Worm (Caenorhabditis elegans): Measurements from ENCODE around the gene str-40.
A peak's percentile ranks its signal among the peaks of the same experiment; 100 is the strongest.

Gene str-40

DNA sequence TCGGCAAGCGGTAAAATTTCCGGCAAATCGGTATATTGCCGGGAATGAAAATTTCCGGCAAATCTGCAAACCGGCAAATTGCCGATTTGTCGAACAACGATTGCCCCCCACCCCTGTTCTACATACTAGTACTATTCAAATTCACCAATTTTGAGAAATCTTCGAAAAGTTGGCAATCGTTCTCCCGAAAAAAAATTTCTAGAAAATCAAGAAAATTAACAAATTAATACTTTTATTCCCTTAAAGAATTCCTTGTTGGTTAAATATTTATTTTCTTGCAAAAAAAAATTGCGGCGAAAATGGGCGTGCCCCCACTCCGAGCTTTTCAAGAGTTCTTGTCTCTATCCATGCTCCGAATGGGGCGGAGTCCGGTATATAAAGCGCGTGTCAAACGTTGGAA, 14.7 kb downstream of the str-40 start, which contains the start of gene C50H11.8:
Gene C50H11.8 (plus strand): TSS at position 301 of the 400 bp plus-strand sequence.
- no peak for TF ChIP-seq zfp-2 (tag; optimal IDR thresholded peaks at IDR 0.05)
- TF ChIP-seq zfp-3 (GFP tag; conservative IDR thresholded peaks at IDR 0.05): no peak

ce11 chrV:3046364-3046763, 22.6 kb downstream of the str-40 start:
- TF ChIP-seq attf-4 (tag; optimal IDR thresholded peaks at IDR 0.05): no peak
- no peak for TF ChIP-seq nhr-11 (tag; optimal IDR thresholded peaks at IDR 0.05)
- TF ChIP-seq pha-4 (GFP tag; IDR thresholded peaks at IDR 0.05): no peak
- no peak for TF ChIP-seq pha-4 (tag; optimal IDR thresholded peaks at IDR 0.05)
- no peak for TF ChIP-seq dpl-1 (GFP tag; optimal IDR thresholded peaks at IDR 0.05)
- peak; percentile 72 for TF ChIP-seq set-16 (GFP tag; IDR thresholded peaks at IDR 0.05)
- TF ChIP-seq ceh-82 (tag; optimal IDR thresholded peaks at IDR 0.05): no peak
- TF ChIP-seq aha-1 (tag): peak; percentile 83
- TF ChIP-seq mxl-3 (GFP tag; optimal IDR thresholded peaks at IDR 0.05): no peak
- no peak for TF ChIP-seq ces-1 (GFP tag; optimal IDR thresholded peaks at IDR 0.05)
- TF ChIP-seq zip-2 (tag; optimal IDR thresholded peaks at IDR 0.05): no peak
- TF ChIP-seq arid-1 (GFP tag; conservative IDR thresholded peaks at IDR 0.05): no peak
- TF ChIP-seq nhr-111 (GFP tag; optimal IDR thresholded peaks at IDR 0.05): no peak
- TF ChIP-seq ZK337.2 (GFP tag; IDR thresholded peaks at IDR 0.05): no peak

DNA sequence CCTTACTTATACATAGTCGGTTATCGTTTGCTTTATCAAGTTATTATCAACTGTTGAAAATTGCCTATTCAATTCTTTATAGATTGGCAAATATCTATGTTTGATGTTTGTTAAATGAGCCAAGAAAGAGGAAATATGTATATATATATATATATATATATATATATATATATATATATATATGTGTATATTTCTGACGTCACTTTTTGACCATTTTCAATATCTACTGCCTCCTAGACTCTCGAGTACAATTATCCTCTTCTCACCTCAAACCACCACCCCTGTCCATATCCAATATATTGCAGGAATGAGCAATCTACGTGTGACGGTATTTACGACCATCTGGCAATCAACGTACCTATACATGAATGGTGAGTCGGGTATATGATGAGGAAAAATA, 24.2 kb downstream of the str-40 start, which contains the start of gene F59D6.1:
Gene F59D6.1 (plus strand): TSS at position 301 of the 400 bp plus-strand sequence.
- TF ChIP-seq nhr-10 (tag; optimal IDR thresholded peaks at IDR 0.05): no peak
- no peak for TF ChIP-seq aly-2 (tag; optimal IDR thresholded peaks at IDR 0.05)
- no peak for TF ChIP-seq pha-4 (GFP tag; IDR thresholded peaks at IDR 0.05)
- TF ChIP-seq pha-4 (tag; optimal IDR thresholded peaks at IDR 0.05): no peak
- TF ChIP-seq egl-27 (tag; optimal IDR thresholded peaks at IDR 0.05): no peak

DNA sequence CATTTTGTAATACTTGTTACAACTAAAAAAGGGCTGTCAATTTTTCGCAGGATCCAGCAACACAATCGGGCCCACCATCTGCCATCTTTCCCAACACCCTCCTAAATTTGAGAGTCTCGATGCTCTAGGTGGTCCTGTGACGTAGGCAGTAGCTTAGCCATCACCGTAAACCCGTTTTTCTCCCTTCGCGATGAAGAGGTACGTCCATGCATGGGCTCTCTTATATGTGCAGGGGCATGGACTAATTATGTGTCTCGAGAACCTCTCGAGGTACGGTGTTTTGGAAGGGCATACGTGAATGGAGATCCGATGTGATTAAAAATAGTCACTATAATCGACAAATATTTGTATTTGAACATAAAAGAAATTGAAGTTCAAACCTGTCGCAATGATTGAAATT, 28.1 kb downstream of the str-40 start:
- no peak for TF ChIP-seq nhr-41 (GFP tag; IDR thresholded peaks at IDR 0.05)
- no peak for TF ChIP-seq ceh-20 (GFP tag; IDR thresholded peaks at IDR 0.05)
- no peak for TF ChIP-seq daf-8 (GFP tag; IDR thresholded peaks at IDR 0.05)
- no peak for TF ChIP-seq lin-38 (GFP tag; IDR thresholded peaks at IDR 0.05)
- TF ChIP-seq nhr-102 (tag; optimal IDR thresholded peaks at IDR 0.05): no peak
- TF ChIP-seq R02D3.7 (tag; optimal IDR thresholded peaks at IDR 0.05): no peak
- no peak for TF ChIP-seq lsy-2 (tag; optimal IDR thresholded peaks at IDR 0.05)
- TF ChIP-seq lin-29 (GFP tag; IDR thresholded peaks at IDR 0.05): no peak
- no peak for TF ChIP-seq ama-1 (optimal IDR thresholded peaks at IDR 0.05)
- TF ChIP-seq vab-7 (GFP tag; IDR thresholded peaks at IDR 0.05): no peak
- no peak for TF ChIP-seq spr-3 (GFP tag; optimal IDR thresholded peaks at IDR 0.05)
- TF ChIP-seq lin-1 (GFP tag; IDR thresholded peaks at IDR 0.05): no peak
- no peak for TF ChIP-seq ztf-7 (tag; optimal IDR thresholded peaks at IDR 0.05)
- no peak for TF ChIP-seq nhr-25 (tag; optimal IDR thresholded peaks at IDR 0.05; ENCODE audit: borderline replicate concordance, insufficient read depth)

DNA sequence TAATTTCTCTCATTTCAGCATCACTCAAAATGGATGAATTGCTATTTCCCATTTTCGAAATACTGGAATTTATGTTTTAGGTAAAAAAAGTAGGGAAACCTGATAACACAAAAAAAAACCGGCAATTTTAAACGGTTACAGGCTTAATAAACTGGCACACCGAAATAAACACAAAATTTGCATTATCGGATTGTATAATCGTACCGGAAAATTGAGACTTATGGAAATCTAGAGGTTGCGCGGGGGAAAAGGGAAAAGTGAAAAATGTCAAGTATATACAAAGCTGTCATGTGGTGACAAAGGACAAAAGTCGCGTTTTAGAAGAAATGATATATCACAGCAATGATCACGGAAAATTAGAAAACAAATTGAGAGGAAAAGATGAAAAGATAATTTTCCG, 29.7 kb downstream of the str-40 start, which contains the start of gene chpf-2:
Gene chpf-2 (minus strand): TSS at position 101 of the 400 bp plus-strand sequence.
- no peak for TF ChIP-seq F10B5.3 (tag; optimal IDR thresholded peaks at IDR 0.05)
- no peak for TF ChIP-seq T20F7.1 (GFP tag; optimal IDR thresholded peaks at IDR 0.05)
- no peak for TF ChIP-seq mdt-29 (GFP tag; IDR thresholded peaks at IDR 0.05)
- no peak for TF ChIP-seq dmd-8 (GFP tag; IDR thresholded peaks at IDR 0.05)
- TF ChIP-seq snpc-4 (tag; optimal IDR thresholded peaks at IDR 0.05): no peak
- TF ChIP-seq mxl-3 (GFP tag; optimal IDR thresholded peaks at IDR 0.05): no peak
- no peak for TF ChIP-seq nhr-41 (GFP tag; IDR thresholded peaks at IDR 0.05)
- no peak for TF ChIP-seq zip-2 (tag; optimal IDR thresholded peaks at IDR 0.05)
- no peak for TF ChIP-seq lin-15B (tag; optimal IDR thresholded peaks at IDR 0.05)
- TF ChIP-seq gei-8 (GFP tag; optimal IDR thresholded peaks at IDR 0.05): no peak
- TF ChIP-seq duxl-1 (tag; optimal IDR thresholded peaks at IDR 0.05; ENCODE audit: poor library complexity): no peak
- TF ChIP-seq fos-1 (tag; optimal IDR thresholded peaks at IDR 0.05): no peak
